Worm (Caenorhabditis elegans) whole organism, L1 larva: ENCODE measurements around the gene Y75D11A.3.

ENCODE experiments used
- C34B4.2 ChIP-seq: sonication (generic microtip); optimal IDR thresholded peaks from 2 replicates; lab custom pipeline; 2017; ENCODE audit warnings: mild to moderate bottlenecking, missing genetic modification characterization, missing compliant biosample characterization
- aly-2 ChIP-seq: fragments of 150-350 bp; optimal IDR thresholded peaks from 2 replicates; lab custom pipeline; 2014; ENCODE audit warnings: missing biosample characterization, missing genetic modification characterization
- ceh-8 ChIP-seq: fragments of 200-800 bp; sonication (Bioruptor generic); optimal IDR thresholded peaks from 2 replicates; lab custom pipeline; 2018; ENCODE audit warnings: mild to moderate bottlenecking, missing genetic modification characterization, moderate library complexity, missing compliant biosample characterization
- ceh-82 ChIP-seq, 3 experiments: fragments of 150-350 bp in 1 of 3; sonication (generic microtip) in 2 of 3; optimal IDR thresholded peaks; 2 replicates each; lab custom pipeline; 2014 to 2017; ENCODE audit warnings: missing biosample characterization in 3 of 3, missing genetic modification characterization in 3 of 3
- ces-1 ChIP-seq: fragments of 150-350 bp; optimal IDR thresholded peaks from 2 replicates; lab custom pipeline; 2014; ENCODE audit warnings: missing biosample characterization, missing genetic modification reagents, missing genetic modification characterization
- dpl-1 ChIP-seq, 3 experiments: fragments of 150-350 bp in 2 of 3; sonication (generic microtip) in 1 of 3; optimal IDR thresholded peaks; 2 replicates each; lab custom pipeline; 2014 to 2017; ENCODE audit warnings: missing biosample characterization in 3 of 3, missing genetic modification characterization in 3 of 3, missing genetic modification reagents in 3 of 3
- efl-1 ChIP-seq, 4 experiments: fragments of 150-350 bp; optimal IDR thresholded peaks in 3 of 4; peaks in 1 of 4; 1 replicate in 1 of 4; 2 replicates in 3 of 4; lab custom pipeline; 2014; ENCODE audit warnings: missing biosample characterization in 2 of 4, missing genetic modification characterization in 2 of 4, missing genetic modification reagents in 2 of 4
- egl-13 ChIP-seq: sonication (generic microtip); optimal IDR thresholded peaks from 2 replicates; lab custom pipeline; 2016; ENCODE audit warnings: missing genotype, missing genetic modification reagents, missing genetic modification characterization, missing compliant biosample characterization
- egl-27 ChIP-seq, 2 experiments: fragments of 150-350 bp in 1 of 2; sonication (generic microtip); optimal IDR thresholded peaks; 3 replicates each; lab custom pipeline; 2017 to 2018; ENCODE audit warnings: missing biosample characterization in 2 of 2, missing genetic modification characterization in 2 of 2, missing genetic modification reagents in 2 of 2
- elt-2 ChIP-seq: sonication (generic microtip); optimal IDR thresholded peaks from 2 replicates; lab custom pipeline; 2016; ENCODE audit warnings: missing genetic modification characterization, mild to moderate bottlenecking, inconsistent platforms, missing compliant biosample characterization, missing genetic modification reagents
- fkh-4 ChIP-seq: sonication (generic microtip); optimal IDR thresholded peaks from 2 replicates; lab custom pipeline; 2016; ENCODE audit warnings: missing compliant biosample characterization, missing genetic modification characterization, borderline replicate concordance
- grh-1 ChIP-seq: fragments of 200-800 bp; sonication (Bioruptor generic); IDR thresholded peaks from 2 replicates; pipeline ENCODE4 v1.3.6; 2022; ENCODE audit warnings: missing genetic modification reagents, missing genetic modification characterization, missing compliant biosample characterization
- hlh-17 ChIP-seq: fragments of 200-800 bp; sonication (Bioruptor generic); optimal IDR thresholded peaks from 2 replicates; lab custom pipeline; 2018; ENCODE audit warnings: missing genetic modification characterization, mild to moderate bottlenecking, missing compliant biosample characterization, moderate library complexity, borderline replicate concordance
- hpl-2 ChIP-seq: fragments of 150-350 bp; optimal IDR thresholded peaks from 2 replicates; lab custom pipeline; 2014; ENCODE audit warnings: missing biosample characterization, missing genetic modification reagents, missing genetic modification characterization
- isw-1 ChIP-seq: fragments of 200-800 bp; sonication (Bioruptor generic); IDR thresholded peaks from 2 replicates; pipeline ENCODE4 v1.3.6; 2022; ENCODE audit warnings: missing genetic modification characterization, missing compliant biosample characterization
- jun-1 ChIP-seq: fragments of 150-350 bp; optimal IDR thresholded peaks from 2 replicates; lab custom pipeline; 2014; ENCODE audit warnings: missing biosample characterization, missing genetic modification reagents, missing genetic modification characterization
- lin-13 ChIP-seq: fragments of 150-350 bp; optimal IDR thresholded peaks from 2 replicates; lab custom pipeline; 2014; ENCODE audit warnings: missing biosample characterization, missing genetic modification reagents, missing genetic modification characterization
- lin-15B ChIP-seq: fragments of 150-350 bp; sonication (generic microtip); optimal IDR thresholded peaks from 3 replicates; lab custom pipeline; 2014; ENCODE audit warnings: missing biosample characterization, missing genetic modification characterization
- lin-35 ChIP-seq, 2 experiments: fragments of 150-350 bp; optimal IDR thresholded peaks; 2 replicates each; lab custom pipeline; 2014; ENCODE audit warnings: missing biosample characterization in 2 of 2, missing genetic modification characterization in 2 of 2, missing genetic modification reagents in 2 of 2
- mab-9 ChIP-seq: fragments of 200-800 bp; sonication (Bioruptor generic); IDR thresholded peaks from 2 replicates; pipeline ENCODE4 v1.3.6; 2022; ENCODE audit warnings: missing genetic modification reagents, missing genetic modification characterization, missing compliant biosample characterization
- mdl-1 ChIP-seq, 2 experiments: fragments of 150-350 bp; optimal IDR thresholded peaks; 2 replicates each; lab custom pipeline; 2014 to 2017; ENCODE audit warnings: missing biosample characterization in 2 of 2, missing genetic modification characterization in 2 of 2, inconsistent platforms in 1 of 2
- mep-1 ChIP-seq: fragments of 150-350 bp; optimal IDR thresholded peaks from 2 replicates; lab custom pipeline; 2014; ENCODE audit warnings: missing biosample characterization, missing genetic modification characterization
- nhr-11 ChIP-seq: fragments of 150-350 bp; optimal IDR thresholded peaks from 2 replicates; lab custom pipeline; 2014; ENCODE audit warnings: missing biosample characterization, missing genetic modification characterization
- nhr-12 ChIP-seq: sonication (generic microtip); optimal IDR thresholded peaks from 2 replicates; lab custom pipeline; 2017; ENCODE audit warnings: missing biosample characterization, missing genetic modification characterization
- nhr-20 ChIP-seq: sonication (generic microtip); optimal IDR thresholded peaks from 2 replicates; lab custom pipeline; 2016; ENCODE audit warnings: mild to moderate bottlenecking, missing genetic modification characterization, missing compliant biosample characterization
- nhr-47 ChIP-seq: sonication (generic microtip); optimal IDR thresholded peaks from 2 replicates; lab custom pipeline; 2016; ENCODE audit warnings: mild to moderate bottlenecking, missing genetic modification characterization, moderate library complexity, missing compliant biosample characterization
- nhr-90 ChIP-seq: sonication (generic microtip); optimal IDR thresholded peaks from 2 replicates; lab custom pipeline; 2016; ENCODE audit warnings: mild to moderate bottlenecking, missing genetic modification characterization, missing compliant biosample characterization; ENCODE audit not compliant: poor library complexity
- pqm-1 ChIP-seq: sonication (generic microtip); optimal IDR thresholded peaks from 3 replicates; lab custom pipeline; 2017; ENCODE audit warnings: missing biosample characterization, missing genetic modification characterization
- snu-23 ChIP-seq: sonication (generic microtip); optimal IDR thresholded peaks from 2 replicates; lab custom pipeline; 2016; ENCODE audit warnings: missing genetic modification characterization, missing compliant biosample characterization
- sptf-1 ChIP-seq: fragments of 150-350 bp; optimal IDR thresholded peaks from 2 replicates; lab custom pipeline; 2014; ENCODE audit warnings: missing biosample characterization, missing genetic modification characterization
- sup-37 ChIP-seq: fragments of 200-800 bp; sonication (Bioruptor generic); optimal IDR thresholded peaks from 2 replicates; lab custom pipeline; 2018; ENCODE audit warnings: mild to moderate bottlenecking, missing genetic modification characterization, missing compliant biosample characterization
- swsn-7 ChIP-seq: sonication (generic microtip); optimal IDR thresholded peaks from 2 replicates; lab custom pipeline; 2016; ENCODE audit warnings: missing genetic modification characterization, missing compliant biosample characterization
- unc-30 ChIP-seq: sonication (generic microtip); optimal IDR thresholded peaks from 2 replicates; lab custom pipeline; 2017; ENCODE audit warnings: missing biosample characterization, missing genetic modification characterization
- unc-62 ChIP-seq: fragments of 150-350 bp; optimal IDR thresholded peaks from 2 replicates; lab custom pipeline; 2014; ENCODE audit warnings: missing biosample characterization, missing genetic modification reagents, missing genetic modification characterization
- unc-98 ChIP-seq: fragments of 200-800 bp; sonication (Bioruptor generic); IDR thresholded peaks from 2 replicates; pipeline ENCODE4 v1.3.6; 2022; ENCODE audit warnings: missing genetic modification characterization, missing compliant biosample characterization
- zag-1 ChIP-seq: fragments of 150-350 bp; optimal IDR thresholded peaks from 2 replicates; lab custom pipeline; 2014; ENCODE audit warnings: missing biosample characterization, missing genetic modification characterization
- zip-4 ChIP-seq: fragments of 200-800 bp; sonication (Bioruptor generic); optimal IDR thresholded peaks from 2 replicates; lab custom pipeline; 2018; ENCODE audit warnings: mild to moderate bottlenecking, missing genetic modification characterization, moderate library complexity, missing compliant biosample characterization

Gene Y75D11A.3

ce11 chrX:1720359-1720758 lies 25.7 kb downstream of the Y75D11A.3 start, which contains the start of gene F07G6.8:
Gene F07G6.8, minus strand, starts transcription at chrX:1720459.
- TF ChIP-seq unc-62 (GFP tag; lab: Kevin White, UChicago) (no peak), nhr-47 (no peak), nhr-90 (tag; lab: Kevin White, UChicago) (no peak), efl-1 (optimal IDR thresholded peaks at IDR 0.05; lab: Kevin White, UChicago) (no peak), efl-1 (GFP tag; optimal IDR thresholded peaks at IDR 0.05 in 1 of 2; lab: Kevin White, UChicago) (no peak), snu-23 (GFP tag; lab: Kevin White, UChicago) (no peak), nhr-12 (tag; lab: Kevin White, UChicago) (no peak), sptf-1 (tag; lab: Kevin White, UChicago) (no peak), nhr-11 (tag; lab: Kevin White, UChicago) (no peak)

- no peak for TF ChIP-seq isw-1 (GFP tag; lab: Robert Waterston, UW)
- no peak for TF ChIP-seq fkh-4 (tag; lab: Kevin White, UChicago)
- TF ChIP-seq lin-15B (tag; lab: Kevin White, UChicago), result no peak
- TF ChIP-seq hlh-17 (GFP tag; lab: Kevin White, UChicago), result no peak
- no peak for TF ChIP-seq mdl-1 (tag; optimal IDR thresholded peaks at IDR 0.05; lab: Kevin White, UChicago)
- no peak for TF ChIP-seq lin-35 (GFP tag; optimal IDR thresholded peaks at IDR 0.05; lab: Kevin White, UChicago)
- TF ChIP-seq egl-13 (tag; lab: Kevin White, UChicago), result no peak
- TF ChIP-seq C34B4.2 (tag; lab: Kevin White, UChicago), result no peak
- no peak for TF ChIP-seq aly-2
- TF ChIP-seq mab-9 (GFP tag; lab: Robert Waterston, UW), result no peak
- TF ChIP-seq nhr-20 (tag; lab: Kevin White, UChicago), result no peak
- no peak for TF ChIP-seq hpl-2 (GFP tag; lab: Kevin White, UChicago)
- no peak for TF ChIP-seq zip-4 (GFP tag; lab: Kevin White, UChicago)
- no peak for TF ChIP-seq sup-37 (GFP tag; lab: Kevin White, UChicago)
- TF ChIP-seq mep-1 (tag; lab: Kevin White, UChicago), result no peak
- no peak for TF ChIP-seq grh-1 (GFP tag; lab: Robert Waterston, UW)
- TF ChIP-seq jun-1 (tag; lab: Kevin White, UChicago), result no peak
Observed at ce11 chrX:1718479-1718878, 27.5 kb downstream of the Y75D11A.3 start, which contains the start of gene fbxa-53. Gene fbxa-53, minus strand, starts transcription at chrX:1718579.

ce11 chrX:1712538-1712937 lies 33.5 kb downstream of the Y75D11A.3 start, which contains the start of gene fbxa-52:
Gene fbxa-52, minus strand, starts transcription at chrX:1712638.
- no peak for TF ChIP-seq sptf-1 (tag; lab: Kevin White, UChicago)
- TF ChIP-seq unc-30 (tag; lab: Kevin White, UChicago), result no peak
- no peak for TF ChIP-seq ces-1 (GFP tag; lab: Kevin White, UChicago)
- TF ChIP-seq lin-13, result no peak
- no peak for TF ChIP-seq dpl-1 (GFP tag; optimal IDR thresholded peaks at IDR 0.05; lab: Kevin White, UChicago)
- TF ChIP-seq elt-2 (tag; lab: Kevin White, UChicago), result no peak
- TF ChIP-seq ceh-8 (GFP tag; lab: Kevin White, UChicago), result no peak
- TF ChIP-seq egl-27 (tag; optimal IDR thresholded peaks at IDR 0.05; lab: Kevin White, UChicago), result no peak
- no peak for TF ChIP-seq zag-1
- TF ChIP-seq swsn-7 (tag; lab: Kevin White, UChicago), result no peak
- no peak for TF ChIP-seq pqm-1
- no peak for TF ChIP-seq unc-98 (GFP tag; lab: Robert Waterston, UW)
- TF ChIP-seq ceh-82 (tag; optimal IDR thresholded peaks at IDR 0.05; lab: Kevin White, UChicago), result no peak
